Fruit fly (Drosophila melanogaster) whole organism, adult: Measurements from ENCODE around the gene Jon99Fi.

Experiments
- CG11617 ChIP-seq: fragments of 200-800 bp; sonication (Bioruptor generic); optimal IDR thresholded peaks from 2 replicates; lab custom pipeline; 2017; ENCODE audit warnings: mild to moderate bottlenecking, missing biosample characterization, missing genetic modification reagents, missing genetic modification characterization
- CG12768 ChIP-seq: fragments of 200-800 bp; sonication (Bioruptor generic); optimal IDR thresholded peaks from 2 replicates; lab custom pipeline; 2017; ENCODE audit warnings: missing biosample characterization, missing genetic modification characterization, mild to moderate bottlenecking, moderate library complexity, missing genetic modification reagents
- CG14711 ChIP-seq: fragments of 200-800 bp; sonication (Bioruptor generic); optimal IDR thresholded peaks from 2 replicates; lab custom pipeline; 2018; ENCODE audit warnings: missing biosample characterization, mild to moderate bottlenecking, missing genetic modification characterization, moderate library complexity
- CG1620 ChIP-seq: fragments of 200-800 bp; sonication (Bioruptor generic); optimal IDR thresholded peaks from 2 replicates; lab custom pipeline; 2016; ENCODE audit warnings: missing biosample characterization, missing genetic modification characterization
- CG33017 ChIP-seq: fragments of 200-800 bp; sonication (Bioruptor generic); optimal IDR thresholded peaks from 2 replicates; lab custom pipeline; 2018; ENCODE audit warnings: missing biosample characterization, mild to moderate bottlenecking, missing genetic modification characterization, moderate library complexity
- CG5204 ChIP-seq: fragments of 200-800 bp; sonication (Bioruptor generic); optimal IDR thresholded peaks from 2 replicates; lab custom pipeline; 2016; ENCODE audit warnings: missing biosample characterization, missing genetic modification characterization
- CG7045 ChIP-seq: fragments of 200-800 bp; sonication (Bioruptor generic); optimal IDR thresholded peaks from 2 replicates; lab custom pipeline; 2017; ENCODE audit warnings: missing biosample characterization, mild to moderate bottlenecking, missing genetic modification characterization
- CG7101 ChIP-seq: fragments of 200-800 bp; sonication (Bioruptor generic); optimal IDR thresholded peaks from 2 replicates; lab custom pipeline; 2018; ENCODE audit warnings: missing biosample characterization, mild to moderate bottlenecking, missing genetic modification characterization, moderate library complexity
- Clk ChIP-seq: fragments of 200-800 bp; sonication (Bioruptor generic); optimal IDR thresholded peaks from 2 replicates; lab custom pipeline; 2017; ENCODE audit warnings: missing biosample characterization, missing genetic modification characterization
- Crg-1 ChIP-seq: fragments of 200-800 bp; sonication (Bioruptor generic); optimal IDR thresholded peaks from 2 replicates; lab custom pipeline; 2016; ENCODE audit warnings: missing biosample characterization, missing genetic modification characterization
- Hr96 ChIP-seq: fragments of 200-800 bp; sonication (Bioruptor generic); optimal IDR thresholded peaks from 2 replicates; lab custom pipeline; 2016; ENCODE audit warnings: missing biosample characterization, missing genetic modification characterization
- Mnt ChIP-seq: fragments of 200-800 bp; sonication (Bioruptor generic); optimal IDR thresholded peaks from 2 replicates; lab custom pipeline; 2016; ENCODE audit warnings: missing biosample characterization, mild to moderate bottlenecking, missing genetic modification characterization
- bab1 ChIP-seq: fragments of 200-800 bp; sonication (Bioruptor generic); optimal IDR thresholded peaks from 3 replicates; lab custom pipeline; 2019; ENCODE audit warnings: missing biosample characterization, mild to moderate bottlenecking, missing genetic modification characterization, moderate library complexity
- cic ChIP-seq: fragments of 200-800 bp; sonication (Bioruptor generic); optimal IDR thresholded peaks from 2 replicates; lab custom pipeline; 2017; ENCODE audit warnings: missing biosample characterization, mild to moderate bottlenecking, missing genetic modification characterization, moderate library complexity
- cnc ChIP-seq, 2 experiments: fragments of >200 bp; optimal IDR thresholded peaks; 2 replicates each; lab custom pipeline; 2017
- kay ChIP-seq: fragments of 200-800 bp; sonication (Bioruptor generic); peaks from one replicate; lab custom pipeline; 2016; ENCODE audit warnings: missing biosample characterization, missing genetic modification characterization, borderline replicate concordance
- ovo ChIP-seq: fragments of 200-800 bp; sonication (Bioruptor generic); optimal IDR thresholded peaks from 2 replicates; lab custom pipeline; 2016; ENCODE audit warnings: missing biosample characterization, missing genetic modification characterization
- pad ChIP-seq: fragments of 200-800 bp; sonication (Bioruptor generic); optimal IDR thresholded peaks from 3 replicates; lab custom pipeline; 2017; ENCODE audit warnings: missing biosample characterization, missing genetic modification characterization, mild to moderate bottlenecking, moderate library complexity, missing genetic modification reagents
- tj ChIP-seq: fragments of 200-800 bp; sonication (Bioruptor generic); optimal IDR thresholded peaks from 3 replicates; lab custom pipeline; 2017; ENCODE audit warnings: missing biosample characterization, mild to moderate bottlenecking, missing genetic modification characterization, moderate library complexity
- toe ChIP-seq: fragments of 200-800 bp; sonication (Bioruptor generic); optimal IDR thresholded peaks from 2 replicates; lab custom pipeline; 2016; ENCODE audit warnings: missing biosample characterization, missing genetic modification characterization

Jon99Fi gene

dm6 chr3R:30488663-30489062, at the start of gene Jon99Fi:
TSS of gene Jon99Fi (plus strand) at chr3R:30488963.
- no peak for TF ChIP-seq ovo
- TF ChIP-seq Mnt (GFP tag; lab: Kevin White, UChicago) = no peak
- no peak for TF ChIP-seq toe (GFP tag; lab: Kevin White, UChicago)
- no peak for TF ChIP-seq kay
- TF ChIP-seq tj (GFP tag; lab: Kevin White, UChicago) = no peak

- TF ChIP-seq kay (peak; percentile 86), CG12768 (GFP tag; lab: Kevin White, UChicago) (no peak)
Measured at dm6 chr3R:30443549-30444133, 45.1 kb upstream of the Jon99Fi start, which contains the start of gene CG15537. TSS of gene CG15537 (minus strand) at chr3R:30443599.

dm6 chr3R:30444946-30445345, 43.8 kb upstream of the Jon99Fi start, which contains the start of gene Osi23:
TSS of gene Osi23 (minus strand) at chr3R:30445046.
- no peak for TF ChIP-seq cnc (optimal IDR thresholded peaks at IDR 0.05; lab: Kevin White, UChicago)
- no peak for TF ChIP-seq CG1620
- TF ChIP-seq tj (GFP tag; lab: Kevin White, UChicago) = no peak
- TF ChIP-seq CG33017 (tag; lab: Kevin White, UChicago) = no peak
- TF ChIP-seq CG12768 (GFP tag; lab: Kevin White, UChicago) = no peak
- TF ChIP-seq ovo = no peak
- TF ChIP-seq kay = no peak
- no peak for TF ChIP-seq Mnt (GFP tag; lab: Kevin White, UChicago)
- no peak for TF ChIP-seq CG11617 (GFP tag; lab: Kevin White, UChicago)
- TF ChIP-seq Hr96 (GFP tag; lab: Kevin White, UChicago) = no peak
- no peak for TF ChIP-seq pad (GFP tag; lab: Kevin White, UChicago)
- no peak for TF ChIP-seq Clk (GFP tag; lab: Kevin White, UChicago)
- no peak for TF ChIP-seq bab1 (GFP tag; lab: Kevin White, UChicago)
- no peak for TF ChIP-seq cic (GFP tag; lab: Kevin White, UChicago)
- no peak for TF ChIP-seq CG14711 (tag; lab: Kevin White, UChicago)
- no peak for TF ChIP-seq CG7101

dm6 chr3R:30449446-30449845, 39.3 kb upstream of the Jon99Fi start:
- TF ChIP-seq kay (peak; percentile 40), tj (GFP tag; lab: Kevin White, UChicago) (no peak), CG12768 (GFP tag; lab: Kevin White, UChicago) (no peak)

dm6 chr3R:30450224-30450623, 38.5 kb upstream of the Jon99Fi start:
- peak; percentile 73 for TF ChIP-seq CG5204 (GFP tag; lab: Kevin White, UChicago)
- peak; percentile 75 for TF ChIP-seq bab1 (GFP tag; lab: Kevin White, UChicago)
- peak; percentile 61 for TF ChIP-seq CG7101
- peak; percentile 72 for TF ChIP-seq cic (GFP tag; lab: Kevin White, UChicago)
- peak; percentile 73 for TF ChIP-seq CG11617 (GFP tag; lab: Kevin White, UChicago)
- TF ChIP-seq kay = peak; percentile 96
- peak; percentile 93 for TF ChIP-seq Mnt (GFP tag; lab: Kevin White, UChicago)
- peak; percentile 18 for TF ChIP-seq Clk (GFP tag; lab: Kevin White, UChicago)
- TF ChIP-seq CG1620 = peak; percentile 87
- peak; percentile 38 for TF ChIP-seq toe (GFP tag; lab: Kevin White, UChicago)
- peak; percentile 67 for TF ChIP-seq Hr96 (GFP tag; lab: Kevin White, UChicago)
- peak; percentile 25 for TF ChIP-seq pad (GFP tag; lab: Kevin White, UChicago)
- no peak for TF ChIP-seq cnc (optimal IDR thresholded peaks at IDR 0.05; lab: Kevin White, UChicago)
- peak; percentile 4 for TF ChIP-seq CG33017 (tag; lab: Kevin White, UChicago)
- TF ChIP-seq CG12768 (GFP tag; lab: Kevin White, UChicago) = peak; percentile 41
- TF ChIP-seq tj (GFP tag; lab: Kevin White, UChicago) = peak; percentile 45
- peak; percentile 89 for TF ChIP-seq ovo
- TF ChIP-seq CG14711 (tag; lab: Kevin White, UChicago) = no peak
- TF ChIP-seq CG7045 (GFP tag; lab: Kevin White, UChicago) = peak; percentile 47
- TF ChIP-seq Crg-1 = peak; percentile 81

dm6 chr3R:30450690-30451343, 37.9 kb upstream of the Jon99Fi start:
- TF ChIP-seq kay (peak; percentile 87), CG11617 (GFP tag; lab: Kevin White, UChicago) (no peak), cic (GFP tag; lab: Kevin White, UChicago) (no peak)

dm6 chr3R:30453236-30453635, 35.5 kb upstream of the Jon99Fi start:
- TF ChIP-seq Hr96 (GFP tag; lab: Kevin White, UChicago) (no peak), kay (peak; percentile 67)
